Fruit fly (Drosophila melanogaster): ENCODE results near the gene CG17078.

The CG17078 gene

dm6 chr2L:297480-298284 lies 19.6 kb upstream of the CG17078 start, which contains the start of gene Pi3K21B (continued):
- TF ChIP-seq rib (GFP tag; IDR thresholded peaks at IDR 0.05) (peak; percentile 51; the same call in 1 of the 2 replicates), CG6854 (GFP tag; optimal IDR thresholded peaks at IDR 0.05) (peak; percentile 29), sug (tag; optimal IDR thresholded peaks at IDR 0.05) (peak; percentile 92), odd (GFP tag; optimal IDR thresholded peaks at IDR 0.05) (peak; percentile 75), Scr (GFP tag; IDR thresholded peaks at IDR 0.05; ENCODE audit: partially characterized antibody) (no peak), al (GFP tag; IDR thresholded peaks at IDR 0.05) (peak; percentile 77), eve (GFP tag; optimal IDR thresholded peaks at IDR 0.05) (no peak), CG12942 (GFP tag; optimal IDR thresholded peaks at IDR 0.05) (peak; percentile 94), pum (GFP tag; optimal IDR thresholded peaks at IDR 0.05) (peak; percentile 93), cwo (GFP tag; optimal IDR thresholded peaks at IDR 0.05) (peak; percentile 69), crol (GFP tag; IDR thresholded peaks at IDR 0.05) (no peak), Gsc (GFP tag; IDR thresholded peaks at IDR 0.05) (no peak), nom (GFP tag; optimal IDR thresholded peaks at IDR 0.05) (peak; percentile 59), Gug (GFP tag; IDR thresholded peaks at IDR 0.05) (peak; percentile 82), CG10209 (GFP tag; optimal IDR thresholded peaks at IDR 0.05) (peak; percentile 92), zen2 (GFP tag; IDR thresholded peaks at IDR 0.05; ENCODE audit: partially characterized antibody) (no peak), H2.0 (GFP tag; IDR thresholded peaks at IDR 0.05) (peak; percentile 84), Oli (tag; optimal IDR thresholded peaks at IDR 0.05) (peak; percentile 86), CG1792 (GFP tag; optimal IDR thresholded peaks at IDR 0.05) (peak; percentile 90), HmgD (GFP tag; optimal IDR thresholded peaks at IDR 0.05) (peak; percentile 87), CG30020 (tag; optimal IDR thresholded peaks at IDR 0.05) (peak; percentile 75), CG1024 (GFP tag; IDR thresholded peaks at IDR 0.05) (no peak; the same call in none of the 2 replicates), Dek (tag; optimal IDR thresholded peaks at IDR 0.05) (peak; percentile 91), CG4820 (GFP tag; optimal IDR thresholded peaks at IDR 0.05) (peak; percentile 88), CG6689 (GFP tag; IDR thresholded peaks at IDR 0.05) (peak; percentile 83), Dad (GFP tag; optimal IDR thresholded peaks at IDR 0.05) (peak; percentile 92), Ada2b (GFP tag; IDR thresholded peaks at IDR 0.05) (peak; percentile 79), CG14667 (GFP tag; IDR thresholded peaks at IDR 0.05) (peak; percentile 66), CG6254 (GFP tag; optimal IDR thresholded peaks at IDR 0.05) (peak; percentile 77), tup (GFP tag; optimal IDR thresholded peaks at IDR 0.05) (peak; percentile 90), trh (GFP tag; optimal IDR thresholded peaks at IDR 0.05) (peak; percentile 78), CG5245 (GFP tag; optimal IDR thresholded peaks at IDR 0.05) (peak; percentile 87), prd (optimal IDR thresholded peaks at IDR 0.05) (no peak), prd (GFP tag; IDR thresholded peaks at IDR 0.05) (peak; percentile 87), CG10959 (GFP tag; IDR thresholded peaks at IDR 0.05) (peak; percentile 78), ara (GFP tag; IDR thresholded peaks at IDR 0.05) (peak; percentile 82), CG4282 (GFP tag; optimal IDR thresholded peaks at IDR 0.05) (peak; percentile 92), BEAF-32 (GFP tag; optimal IDR thresholded peaks at IDR 0.05) (peak; percentile 49), Six4 (GFP tag; optimal IDR thresholded peaks at IDR 0.05) (peak; percentile 84), insv (GFP tag; optimal IDR thresholded peaks at IDR 0.05) (peak in 1 of 2 experiments; percentile 74), lola (GFP tag; optimal IDR thresholded peaks at IDR 0.05) (peak in 1 of 3 experiments; percentile 90), tll (GFP tag; optimal IDR thresholded peaks at IDR 0.05) (no peak), slou (GFP tag; optimal IDR thresholded peaks at IDR 0.05) (peak; percentile 88), maf-S (GFP tag; optimal IDR thresholded peaks at IDR 0.05) (peak; percentile 89), ase (GFP tag; IDR thresholded peaks at IDR 0.05) (peak; percentile 76), salm (tag; optimal IDR thresholded peaks at IDR 0.05) (peak; percentile 60), CG17359 (tag; optimal IDR thresholded peaks at IDR 0.05) (peak; percentile 87), CG13287 (GFP tag; IDR thresholded peaks at IDR 0.05; ENCODE audit: partially characterized antibody) (peak; percentile 44; the same call in 1 of the 2 replicates), Sry-δ (GFP tag; optimal IDR thresholded peaks at IDR 0.05) (peak; percentile 62)
